Worm (Caenorhabditis elegans): ENCODE data around the gene B0303.11.

DNA sequence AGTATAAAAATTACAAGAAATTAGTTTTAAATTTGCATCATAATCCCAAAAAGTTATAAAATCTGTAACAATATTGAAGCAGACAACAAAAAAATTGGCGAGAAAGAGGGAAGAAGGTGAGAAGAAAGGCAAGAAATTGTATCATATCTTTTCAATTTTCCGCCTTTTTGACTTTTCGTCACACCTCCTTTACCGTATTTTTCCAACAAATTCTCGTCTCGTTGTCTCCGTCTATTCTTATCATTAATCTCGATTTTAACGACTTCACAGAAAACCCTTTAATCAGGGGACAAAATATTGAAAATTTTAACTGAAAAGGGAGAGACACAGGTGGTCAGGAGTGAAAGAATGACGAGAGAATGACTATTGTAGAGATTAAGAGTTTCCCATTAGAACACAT lies 2.8 kb upstream of the B0303.11 start:
- TF ChIP-seq F23B12.7 (tag; optimal IDR thresholded peaks at IDR 0.05; ENCODE audit: insufficient read depth), result no peak
- TF ChIP-seq tlf-1 (GFP tag; optimal IDR thresholded peaks at IDR 0.05), result no peak
- no peak for TF ChIP-seq ccch-3 (GFP tag; optimal IDR thresholded peaks at IDR 0.05)
- TF ChIP-seq B0035.1 (tag; optimal IDR thresholded peaks at IDR 0.05), result no peak
- no peak for TF ChIP-seq sea-2 (GFP tag; IDR thresholded peaks at IDR 0.05)
- no peak for TF ChIP-seq hlh-26 (GFP tag; conservative IDR thresholded peaks at IDR 0.05)
- TF ChIP-seq snpc-1.1 (tag; optimal IDR thresholded peaks at IDR 0.05; ENCODE audit: insufficient read depth), result no peak
- no peak for TF ChIP-seq ama-1 (optimal IDR thresholded peaks at IDR 0.05)
- TF ChIP-seq ama-1 (GFP tag; optimal IDR thresholded peaks at IDR 0.05), result no peak
- TF ChIP-seq atf-7 (tag; optimal IDR thresholded peaks at IDR 0.05), result no peak
- no peak for TF ChIP-seq rpc-1 (optimal IDR thresholded peaks at IDR 0.05)
- no peak for TF ChIP-seq rpc-1 (tag; optimal IDR thresholded peaks at IDR 0.05)
- TF ChIP-seq F39B2.1 (GFP tag; IDR thresholded peaks at IDR 0.05), result no peak
- no peak for TF ChIP-seq Y56A3A.18 (GFP tag; IDR thresholded peaks at IDR 0.05)
- no peak for TF ChIP-seq F10E7.11 (tag; optimal IDR thresholded peaks at IDR 0.05)
- TF ChIP-seq efl-1 (GFP tag; optimal IDR thresholded peaks at IDR 0.05), result no peak
